Fruit fly (Drosophila melanogaster) whole organism, embryonic: ENCODE data around the gene CG9132.

Experiments
- Abd-B ChIP-seq: fragments of 200-800 bp; sonication (Bioruptor generic); optimal IDR thresholded peaks from 2 replicates; lab custom pipeline; 2018; ENCODE audit warnings: missing biosample characterization, mild to moderate bottlenecking, missing genetic modification characterization, moderate library complexity
- Aef1 ChIP-seq: fragments of 200-800 bp; sonication (Bioruptor generic); IDR thresholded peaks from 3 replicates; pipeline ENCODE4 v1.3.6; 2022; ENCODE audit warnings: missing biosample characterization, missing genetic modification characterization
- Bdp1 ChIP-seq: fragments of 200-800 bp; sonication (Bioruptor generic); optimal IDR thresholded peaks from 3 replicates; lab custom pipeline; 2016; ENCODE audit warnings: missing biosample characterization, missing genetic modification characterization
- CG10209 ChIP-seq: fragments of 200-800 bp; sonication (Bioruptor generic); optimal IDR thresholded peaks from 3 replicates; lab custom pipeline; 2017; ENCODE audit warnings: missing biosample characterization, mild to moderate bottlenecking, missing genetic modification characterization, missing genetic modification reagents
- CG15269 ChIP-seq: fragments of 200-800 bp; sonication (Bioruptor generic); optimal IDR thresholded peaks from 2 replicates; lab custom pipeline; 2018; ENCODE audit warnings: missing biosample characterization, mild to moderate bottlenecking, missing genetic modification characterization, moderate library complexity
- CG15514 ChIP-seq: fragments of 200-800 bp; sonication (Bioruptor generic); optimal IDR thresholded peaks from 3 replicates; lab custom pipeline; 2017; ENCODE audit warnings: missing biosample characterization, missing genetic modification characterization, mild to moderate bottlenecking, moderate library complexity, missing genetic modification reagents
- CG1603 ChIP-seq: fragments of 200-800 bp; sonication (Bioruptor generic); optimal IDR thresholded peaks from 2 replicates; lab custom pipeline; 2019; ENCODE audit warnings: missing biosample characterization, mild to moderate bottlenecking, missing genetic modification characterization, moderate library complexity
- CG18764 ChIP-seq: fragments of 200-800 bp; sonication (Bioruptor generic); optimal IDR thresholded peaks from 3 replicates; lab custom pipeline; 2016; ENCODE audit warnings: missing biosample characterization, missing genetic modification characterization
- CG34422 ChIP-seq: fragments of 200-800 bp; sonication (Bioruptor generic); IDR thresholded peaks from 3 replicates; pipeline ENCODE4 v1.3.6; 2022; ENCODE audit warnings: missing biosample characterization, missing genetic modification characterization
- CG3995 ChIP-seq: fragments of 200-800 bp; sonication (Bioruptor generic); optimal IDR thresholded peaks from 3 replicates; lab custom pipeline; 2016; ENCODE audit warnings: missing biosample characterization, missing genetic modification characterization
- CG5953 ChIP-seq: fragments of 200-800 bp; sonication (Bioruptor generic); IDR thresholded peaks from 2 replicates; pipeline ENCODE4 v1.3.6; 2022; ENCODE audit warnings: missing biosample characterization, missing genetic modification characterization
- CG6175 ChIP-seq: fragments of 200-800 bp; sonication (Bioruptor generic); IDR thresholded peaks from 3 replicates; pipeline ENCODE4 v1.3.6; 2022; ENCODE audit warnings: missing biosample characterization, missing genetic modification characterization
- CG9932 ChIP-seq: fragments of 200-800 bp; sonication (Bioruptor generic); IDR thresholded peaks from 2 replicates; pipeline ENCODE4 v1.3.6; 2022; ENCODE audit warnings: missing biosample characterization, missing genetic modification characterization
- CTCF ChIP-seq: fragments of 200-800 bp; sonication (Bioruptor generic); optimal IDR thresholded peaks from 2 replicates; lab custom pipeline; 2017; ENCODE audit warnings: missing biosample characterization, mild to moderate bottlenecking, missing genetic modification characterization, moderate library complexity
- CoRest ChIP-seq: fragments of 200-800 bp; sonication (Bioruptor generic); optimal IDR thresholded peaks from 3 replicates; lab custom pipeline; 2018; ENCODE audit warnings: missing biosample characterization, mild to moderate bottlenecking, missing genetic modification characterization, moderate library complexity
- E2f2 ChIP-seq: fragments of 200-800 bp; sonication (Bioruptor generic); IDR thresholded peaks from 2 replicates; pipeline ENCODE4 v1.3.6; 2022; ENCODE audit warnings: missing biosample characterization, missing genetic modification characterization
- Elba2 ChIP-seq: fragments of 200-800 bp; sonication (Bioruptor generic); optimal IDR thresholded peaks from 3 replicates; lab custom pipeline; 2016; ENCODE audit warnings: missing biosample characterization, missing genetic modification characterization
- Gug ChIP-seq: fragments of 200-800 bp; sonication (Bioruptor generic); IDR thresholded peaks from 4 replicates; pipeline ENCODE4 v1.3.6; 2022; ENCODE audit warnings: missing biosample characterization, missing genetic modification characterization
- HmgD ChIP-seq: fragments of 200-800 bp; sonication (Bioruptor generic); optimal IDR thresholded peaks from 3 replicates; lab custom pipeline; 2016; ENCODE audit warnings: missing biosample characterization, missing genetic modification characterization
- HmgZ ChIP-seq: fragments of 200-800 bp; sonication (Bioruptor generic); optimal IDR thresholded peaks from 2 replicates; lab custom pipeline; 2018; ENCODE audit warnings: missing biosample characterization, mild to moderate bottlenecking, missing genetic modification characterization
- Mad ChIP-seq: fragments of 200-800 bp; sonication (Bioruptor generic); optimal IDR thresholded peaks from 2 replicates; lab custom pipeline; 2016; ENCODE audit warnings: missing biosample characterization, missing genetic modification characterization
- NFAT ChIP-seq: fragments of 200-800 bp; sonication (Bioruptor generic); IDR thresholded peaks from 2 replicates; pipeline ENCODE4 v1.3.6; 2022; ENCODE audit warnings: missing biosample characterization, missing genetic modification characterization
- Oli ChIP-seq: fragments of 200-800 bp; sonication (Bioruptor generic); optimal IDR thresholded peaks from 2 replicates; lab custom pipeline; 2018; ENCODE audit warnings: missing biosample characterization, mild to moderate bottlenecking, missing genetic modification characterization, moderate library complexity
- Taf1 ChIP-seq: fragments of 200-800 bp; sonication (Bioruptor generic); IDR thresholded peaks from 2 replicates; pipeline ENCODE4 v1.3.6; 2022; ENCODE audit warnings: missing biosample characterization, missing genetic modification characterization
- amos ChIP-seq: fragments of 200-800 bp; sonication (Bioruptor generic); IDR thresholded peaks from 2 replicates; pipeline ENCODE4 v1.3.6; 2022; ENCODE audit warnings: missing biosample characterization, missing genetic modification characterization; ENCODE audit not compliant: partially characterized antibody
- cg ChIP-seq: fragments of 200-800 bp; sonication (Bioruptor generic); optimal IDR thresholded peaks from 3 replicates; lab custom pipeline; 2019; ENCODE audit warnings: missing biosample characterization, mild to moderate bottlenecking, missing genetic modification characterization, moderate library complexity
- chinmo ChIP-seq: fragments of 200-800 bp; sonication (Bioruptor generic); IDR thresholded peaks from 4 replicates; pipeline ENCODE4 v1.3.6; 2022; ENCODE audit warnings: missing biosample characterization, missing genetic modification characterization; ENCODE audit not compliant: partially characterized antibody
- gem ChIP-seq: fragments of 200-800 bp; sonication (Bioruptor generic); optimal IDR thresholded peaks from 2 replicates; lab custom pipeline; 2019; ENCODE audit warnings: missing biosample characterization, mild to moderate bottlenecking, missing genetic modification characterization, moderate library complexity
- grau ChIP-seq: fragments of 200-800 bp; optimal IDR thresholded peaks from 3 replicates; lab custom pipeline; 2019; ENCODE audit warnings: missing biosample characterization, mild to moderate bottlenecking, missing genetic modification characterization, moderate library complexity
- grn ChIP-seq: fragments of 200-800 bp; sonication (Bioruptor generic); optimal IDR thresholded peaks from 3 replicates; lab custom pipeline; 2017; ENCODE audit warnings: missing biosample characterization, missing genetic modification characterization
- hkb ChIP-seq, 2 experiments: fragments of 200-800 bp in 1 of 2; fragments of >200 bp in 1 of 2; sonication (Bioruptor generic) in 1 of 2; IDR thresholded peaks in 1 of 2; optimal IDR thresholded peaks in 1 of 2; 2 replicates each; pipeline versions ENCODE4 v1.3.6 to Lab custom; 2017 to 2022; ENCODE audit warnings: missing biosample characterization in 1 of 2, missing genetic modification characterization in 1 of 2
- insv ChIP-seq, 2 experiments: fragments of 200-800 bp; sonication (Bioruptor generic); optimal IDR thresholded peaks; 3 replicates each; lab custom pipeline; 2016 to 2018; ENCODE audit warnings: missing biosample characterization in 2 of 2, missing genetic modification characterization in 2 of 2
- ken ChIP-seq: fragments of 200-800 bp; sonication (Bioruptor generic); IDR thresholded peaks from 3 replicates; pipeline ENCODE4 v1.3.6; 2022; ENCODE audit warnings: missing biosample characterization, missing genetic modification characterization
- lov ChIP-seq, 2 experiments: fragments of 200-800 bp in 1 of 2; fragments of >200 bp in 1 of 2; sonication (Bioruptor generic) in 1 of 2; IDR thresholded peaks in 1 of 2; optimal IDR thresholded peaks in 1 of 2; 2 replicates in 1 of 2; 3 replicates in 1 of 2; pipeline versions ENCODE4 v1.3.6 to Lab custom; 2017 to 2022; ENCODE audit warnings: missing biosample characterization in 1 of 2, missing genetic modification characterization in 1 of 2
- nom ChIP-seq: fragments of 200-800 bp; sonication (Bioruptor generic); optimal IDR thresholded peaks from 2 replicates; lab custom pipeline; 2017; ENCODE audit warnings: missing biosample characterization, missing genetic modification characterization, mild to moderate bottlenecking, moderate library complexity, missing genetic modification reagents
- pzg ChIP-seq: fragments of 200-800 bp; sonication (Bioruptor generic); optimal IDR thresholded peaks from 3 replicates; lab custom pipeline; 2018; ENCODE audit warnings: missing biosample characterization, mild to moderate bottlenecking, missing genetic modification characterization, moderate library complexity
- row ChIP-seq: fragments of 200-800 bp; sonication (Bioruptor generic); IDR thresholded peaks from 3 replicates; pipeline ENCODE4 v1.3.6; 2022; ENCODE audit warnings: missing biosample characterization, missing genetic modification characterization
- sens-2 ChIP-seq: fragments of 200-800 bp; sonication (Bioruptor generic); IDR thresholded peaks from 2 replicates; pipeline ENCODE4 v1.3.6; 2022; ENCODE audit warnings: missing biosample characterization, missing genetic modification characterization
- sob ChIP-seq: fragments of 200-800 bp; sonication (Bioruptor generic); IDR thresholded peaks from 2 replicates; pipeline ENCODE4 v1.3.6; 2022; ENCODE audit warnings: missing biosample characterization, missing genetic modification characterization
- stc ChIP-seq: fragments of 200-800 bp; sonication (Bioruptor generic); IDR thresholded peaks from 2 replicates; pipeline ENCODE4 v1.3.6; 2022; ENCODE audit warnings: missing biosample characterization, missing genetic modification characterization
- zen ChIP-seq: fragments of 200-800 bp; sonication (Bioruptor generic); optimal IDR thresholded peaks from 3 replicates; lab custom pipeline; 2018; ENCODE audit warnings: missing biosample characterization, mild to moderate bottlenecking, missing genetic modification characterization, moderate library complexity

The CG9132 gene

DNA sequence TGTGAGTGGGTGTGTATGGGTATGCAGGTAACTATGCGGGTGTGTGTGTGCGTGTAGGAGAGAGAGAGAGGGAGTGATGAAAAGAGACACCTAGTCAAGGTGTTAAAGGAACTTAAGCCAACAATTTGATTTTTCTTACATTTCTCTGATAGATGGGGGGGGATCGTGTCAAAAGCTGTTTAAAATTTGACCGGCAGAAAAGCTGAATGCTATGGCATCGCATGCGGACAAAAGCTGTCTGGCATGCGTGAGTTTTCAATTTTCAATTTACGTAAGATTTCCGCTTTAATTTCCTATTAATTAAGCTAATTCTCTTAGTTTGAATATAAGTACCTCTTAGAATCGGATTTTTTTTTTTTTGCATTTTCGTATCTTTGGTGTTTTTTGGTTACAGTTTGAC is 39.4 kb upstream of the CG9132 start (continued):
- 0 out of 2 replicates have a peak, but pooled peaks have one; percentile 33 for TF ChIP-seq CG5953 (GFP tag; lab: Robert Waterston, UW)
- peak; percentile 56 for TF ChIP-seq Abd-B (GFP tag; lab: Kevin White, UChicago)
- TF ChIP-seq sob: peak; percentile 57; the same call in 1 of the 2 replicates
- peak; percentile 41 for TF ChIP-seq CoRest
- 0 out of 3 replicates have a peak, but pooled peaks have one; percentile 33 for TF ChIP-seq ken (GFP tag; lab: Robert Waterston, UW)
- TF ChIP-seq CG1603: peak; percentile 43
- peak; percentile 14; the same call in 1 of the 4 replicates for TF ChIP-seq Gug (GFP tag; lab: Robert Waterston, UW)
- peak; percentile 80 for TF ChIP-seq E2f2 (GFP tag; lab: Robert Waterston, UW)
- TF ChIP-seq CG15269 (tag; lab: Kevin White, UChicago): no peak
- TF ChIP-seq lov (optimal IDR thresholded peaks at IDR 0.05; lab: Kevin White, UChicago): no peak
- 0 out of 3 replicates have a peak, but pooled peaks have one; percentile 27 for TF ChIP-seq lov (GFP tag; IDR thresholded peaks at IDR 0.05; lab: Robert Waterston, UW)
- no peak for TF ChIP-seq grau (tag; lab: Kevin White, UChicago)
- TF ChIP-seq pzg (GFP tag; lab: Kevin White, UChicago): peak; percentile 32
- no peak for TF ChIP-seq chinmo (GFP tag; lab: Robert Waterston, UW)
- TF ChIP-seq CG15514 (GFP tag; lab: Kevin White, UChicago): no peak
- no peak for TF ChIP-seq Mad
- TF ChIP-seq CG18764 (GFP tag; lab: Kevin White, UChicago): no peak
- TF ChIP-seq Aef1: peak; percentile 11; the same call in 1 of the 3 replicates
- TF ChIP-seq hkb (optimal IDR thresholded peaks at IDR 0.05; lab: Kevin White, UChicago): no peak
- 0 out of 2 replicates have a peak, but pooled peaks have one; percentile 12 for TF ChIP-seq hkb (GFP tag; IDR thresholded peaks at IDR 0.05; lab: Robert Waterston, UW)
- TF ChIP-seq CG10209 (GFP tag; lab: Kevin White, UChicago): peak; percentile 19
- TF ChIP-seq stc (GFP tag; lab: Robert Waterston, UW): no peak
- peak; percentile 38; the same call in 1 of the 2 replicates for TF ChIP-seq amos
- TF ChIP-seq NFAT (GFP tag; lab: Robert Waterston, UW): peak; percentile 15; the same call in 1 of the 2 replicates
- peak; percentile 42; the same call in 2 of the 3 replicates for TF ChIP-seq row (GFP tag; lab: Robert Waterston, UW)
- TF ChIP-seq Bdp1: no peak
- TF ChIP-seq HmgD (GFP tag; lab: Kevin White, UChicago): peak; percentile 73
- peak; percentile 26; the same call in 1 of the 2 replicates for TF ChIP-seq CG9932
- peak; percentile 18; the same call in 1 of the 3 replicates for TF ChIP-seq CG6175 (GFP tag; lab: Robert Waterston, UW)
- peak; percentile 52; the same call in 1 of the 3 replicates for TF ChIP-seq CG34422 (GFP tag; lab: Robert Waterston, UW)
- TF ChIP-seq, all 482 proteins: peak for 77

DNA sequence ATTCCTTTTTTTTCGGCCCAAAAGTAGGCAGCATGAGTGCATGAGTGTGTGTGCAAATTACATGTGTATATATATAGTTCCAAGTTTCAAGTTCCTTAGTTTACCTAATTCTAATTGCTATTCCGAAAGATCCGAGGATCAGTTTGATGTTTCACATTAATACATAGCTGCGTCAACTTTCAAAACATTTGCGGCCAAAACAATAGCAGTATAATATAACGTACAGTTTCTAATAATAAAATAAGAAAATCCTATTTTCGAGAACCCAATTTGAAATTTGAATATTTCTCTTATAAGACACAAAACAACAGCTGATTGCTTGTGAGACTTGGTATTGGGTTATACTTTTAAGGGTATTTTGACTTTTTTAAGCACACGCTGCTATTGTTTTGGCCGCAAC is 38.5 kb upstream of the CG9132 start:
- TF ChIP-seq HmgZ (tag; lab: Kevin White, UChicago) (no peak), nom (GFP tag; lab: Kevin White, UChicago) (peak; percentile 27), gem (tag; lab: Kevin White, UChicago) (peak; percentile 36), hkb (optimal IDR thresholded peaks at IDR 0.05; lab: Kevin White, UChicago) (no peak), hkb (GFP tag; IDR thresholded peaks at IDR 0.05; lab: Robert Waterston, UW) (0 out of 2 replicates have a peak, but pooled peaks have one; percentile 19), CG1603 (peak; percentile 2), Oli (peak; percentile 1), zen (peak; percentile 28), Taf1 (GFP tag; lab: Robert Waterston, UW) (no peak), Elba2 (GFP tag; lab: Kevin White, UChicago) (peak; percentile 57), grn (no peak), insv (GFP tag; optimal IDR thresholded peaks at IDR 0.05; lab: Kevin White, UChicago) (peak in 1 of 2 experiments; percentile 69), sens-2 (GFP tag; lab: Robert Waterston, UW) (no peak), CG3995 (GFP tag; lab: Kevin White, UChicago) (no peak), CTCF (peak; percentile 41), cg (GFP tag; lab: Kevin White, UChicago) (peak; percentile 47)
